Fruit fly (Drosophila melanogaster): ENCODE results near the gene frm.

The frm gene

dm6 chr3L:5522904-5523428, 28.0 kb downstream of the frm start:
- TF ChIP-seq CTCF (optimal IDR thresholded peaks at IDR 0.05) (no peak), CG8478 (optimal IDR thresholded peaks at IDR 0.05) (no peak)

DNA sequence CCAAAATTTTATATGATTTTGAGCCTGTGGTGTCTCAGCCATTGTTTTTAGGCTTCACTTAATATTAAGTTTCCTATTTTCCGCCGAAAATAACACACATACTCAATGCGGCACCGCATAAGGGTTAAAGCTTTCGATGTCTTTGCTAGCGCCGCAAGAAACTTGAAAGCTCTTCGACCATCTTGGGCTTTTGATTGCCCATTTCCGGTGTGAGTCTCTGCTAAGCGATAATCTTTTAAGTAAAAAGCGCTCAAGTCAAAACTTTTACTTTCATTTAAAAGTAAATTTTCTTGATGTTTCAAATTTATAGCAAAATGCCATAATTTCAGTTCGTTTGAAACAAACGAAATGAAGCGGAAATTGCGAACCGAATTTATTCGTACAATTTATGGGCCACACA, 39.0 kb downstream of the frm start:
- TF ChIP-seq CG8478 (optimal IDR thresholded peaks at IDR 0.05) (no peak), CTCF (optimal IDR thresholded peaks at IDR 0.05) (no peak)

- no peak for TF ChIP-seq CG8478 (optimal IDR thresholded peaks at IDR 0.05)
- TF ChIP-seq CTCF (optimal IDR thresholded peaks at IDR 0.05) = no peak
Observed at dm6 chr3L:5510760-5511159, 40.2 kb downstream of the frm start, which contains the start of gene CG34342. Gene CG34342, minus strand, starts transcription at chr3L:5510860.

dm6 chr3L:5498858-5499257, 52.1 kb downstream of the frm start, which contains the start of gene blanks:
Gene blanks, minus strand, starts transcription at chr3L:5498958.
- no peak for TF ChIP-seq CG8478 (optimal IDR thresholded peaks at IDR 0.05)
- no peak for TF ChIP-seq CTCF (optimal IDR thresholded peaks at IDR 0.05)

Data from S2 (cell line).